Fruit fly (Drosophila melanogaster): Measurements from ENCODE around the gene CG7888.

The CG7888 gene

dm6 chr3L:11097982-11098663, 44.3 kb downstream of the CG7888 start, which contains the start of the genes Irbp18 and APP-BP1 (continued):
- TF ChIP-seq CG31627 (GFP tag; optimal IDR thresholded peaks at IDR 0.05), result peak; percentile 97
- peak; percentile 87 for TF ChIP-seq CG6808 (GFP tag; optimal IDR thresholded peaks at IDR 0.05)
- peak; percentile 92 for TF ChIP-seq CG8632 (GFP tag; optimal IDR thresholded peaks at IDR 0.05)
- peak; percentile 98 for TF ChIP-seq svp (GFP tag)
- peak; percentile 98 for TF ChIP-seq esn (GFP tag; optimal IDR thresholded peaks at IDR 0.05)
- TF ChIP-seq CG6854 (GFP tag; optimal IDR thresholded peaks at IDR 0.05), result peak; percentile 83
- TF ChIP-seq Sox102F (GFP tag; optimal IDR thresholded peaks at IDR 0.05), result peak; percentile 97
- TF ChIP-seq CG3032 (tag; optimal IDR thresholded peaks at IDR 0.05), result peak; percentile 91
- peak; percentile 90 for TF ChIP-seq CG8119 (GFP tag; IDR thresholded peaks at IDR 0.05)
- peak; percentile 97 for TF ChIP-seq Hr4 (GFP tag; optimal IDR thresholded peaks at IDR 0.05)
- TF ChIP-seq OdsH (GFP tag; optimal IDR thresholded peaks at IDR 0.05), result peak; percentile 98
- peak; percentile 82 for TF ChIP-seq spab (GFP tag; optimal IDR thresholded peaks at IDR 0.05)
- peak; percentile 77 for TF ChIP-seq CG11294 (GFP tag; IDR thresholded peaks at IDR 0.05)
- TF ChIP-seq Hr39 (GFP tag; optimal IDR thresholded peaks at IDR 0.05), result peak; percentile 96
- TF ChIP-seq CG32006 (GFP tag; optimal IDR thresholded peaks at IDR 0.05), result peak; percentile 97
- peak; percentile 94 for TF ChIP-seq Sox15 (GFP tag; optimal IDR thresholded peaks at IDR 0.05)
- peak; percentile 88 for TF ChIP-seq CG15336 (GFP tag; IDR thresholded peaks at IDR 0.05)
- peak; percentile 79 for TF ChIP-seq CG9139 (GFP tag; optimal IDR thresholded peaks at IDR 0.05)
- peak; percentile 88 for TF ChIP-seq CG1621 (tag; optimal IDR thresholded peaks at IDR 0.05)
- peak; percentile 87 to 96 for TF ChIP-seq salr (GFP tag; optimal IDR thresholded peaks at IDR 0.05)
- peak; percentile 93 for TF ChIP-seq Ets21C (GFP tag; optimal IDR thresholded peaks at IDR 0.05)
- peak; percentile 93 for TF ChIP-seq CG4318 (GFP tag; optimal IDR thresholded peaks at IDR 0.05)
- TF ChIP-seq Smox (GFP tag; optimal IDR thresholded peaks at IDR 0.05), result peak; percentile 96
- peak; percentile 94 for TF ChIP-seq CG8319 (GFP tag; optimal IDR thresholded peaks at IDR 0.05)
- TF ChIP-seq CG6163 (GFP tag; IDR thresholded peaks at IDR 0.05), result peak; percentile 89
- TF ChIP-seq vri (GFP tag; optimal IDR thresholded peaks at IDR 0.05), result peak; percentile 95
- TF ChIP-seq net (GFP tag; optimal IDR thresholded peaks at IDR 0.05), result peak; percentile 95
- TF ChIP-seq Met (GFP tag; optimal IDR thresholded peaks at IDR 0.05), result peak; percentile 96
- TF ChIP-seq Eip75B (GFP tag; optimal IDR thresholded peaks at IDR 0.05), result peak; percentile 96
- peak; percentile 90 for TF ChIP-seq dac (GFP tag; optimal IDR thresholded peaks at IDR 0.05)
- peak; percentile 87 for TF ChIP-seq Blimp-1 (GFP tag; optimal IDR thresholded peaks at IDR 0.05)
- peak; percentile 96 for TF ChIP-seq acj6 (GFP tag; optimal IDR thresholded peaks at IDR 0.05)
- peak; percentile 95 for TF ChIP-seq achi (GFP tag; optimal IDR thresholded peaks at IDR 0.05)

dm6 chr3L:11101598-11101997, 47.8 kb downstream of the CG7888 start, which contains the start of gene Elo68beta:
Gene Elo68beta (minus strand): TSS chr3L:11101698.
- TF ChIP-seq dsx (GFP tag; optimal IDR thresholded peaks at IDR 0.05; ENCODE audit: poor library complexity, severe bottlenecking), result no peak
- no peak for TF ChIP-seq CG4318 (GFP tag; optimal IDR thresholded peaks at IDR 0.05)
- TF ChIP-seq Blimp-1 (GFP tag; optimal IDR thresholded peaks at IDR 0.05), result no peak
- no peak for TF ChIP-seq ss (GFP tag; optimal IDR thresholded peaks at IDR 0.05)
- TF ChIP-seq svp (GFP tag), result no peak
- TF ChIP-seq CG11294 (GFP tag; IDR thresholded peaks at IDR 0.05), result no peak
- no peak for TF ChIP-seq achi (GFP tag; optimal IDR thresholded peaks at IDR 0.05)
- no peak for TF ChIP-seq CG11762 (GFP tag; optimal IDR thresholded peaks at IDR 0.05; ENCODE audit: insufficient read depth)
- no peak for TF ChIP-seq Eip93F (GFP tag; optimal IDR thresholded peaks at IDR 0.05)
- TF ChIP-seq CG6276 (GFP tag; optimal IDR thresholded peaks at IDR 0.05), result no peak
- no peak for TF ChIP-seq Met (GFP tag; optimal IDR thresholded peaks at IDR 0.05)
- TF ChIP-seq Hr39 (GFP tag; optimal IDR thresholded peaks at IDR 0.05), result no peak
- no peak for TF ChIP-seq Smox (GFP tag; optimal IDR thresholded peaks at IDR 0.05)
- TF ChIP-seq spab (GFP tag; optimal IDR thresholded peaks at IDR 0.05), result no peak
- TF ChIP-seq cyc (GFP tag; optimal IDR thresholded peaks at IDR 0.05), result no peak
- no peak for TF ChIP-seq net (GFP tag; optimal IDR thresholded peaks at IDR 0.05)
- no peak for TF ChIP-seq CG32006 (GFP tag; optimal IDR thresholded peaks at IDR 0.05)
- TF ChIP-seq CG8119 (GFP tag; IDR thresholded peaks at IDR 0.05), result no peak
- no peak for TF ChIP-seq CG11902 (GFP tag; optimal IDR thresholded peaks at IDR 0.05)
